Worm (Caenorhabditis elegans) whole organism, mixed stage, embryonic: ENCODE measurements around the gene pes-1.

Source experiments
- ces-1 ChIP-seq: fragments of 150-350 bp; optimal IDR thresholded peaks from 2 replicates; lab custom pipeline; 2014; ENCODE audit warnings: missing biosample characterization, missing genetic modification reagents, missing genetic modification characterization
- elt-1 ChIP-seq: sonication (generic microtip); optimal IDR thresholded peaks from 2 replicates; lab custom pipeline; 2017; ENCODE audit warnings: missing genetic modification characterization, mild to moderate bottlenecking, missing compliant biosample characterization, antibody characterized with exemption, moderate library complexity, borderline replicate concordance; ENCODE audit not compliant: insufficient read depth
- nhr-237 ChIP-seq: fragments of 150-350 bp; optimal IDR thresholded peaks from 2 replicates; lab custom pipeline; 2014; ENCODE audit warnings: missing biosample characterization, missing genetic modification characterization
- pha-4 ChIP-seq: fragments of 150-350 bp; optimal IDR thresholded peaks from 2 replicates; lab custom pipeline; 2018; ENCODE audit warnings: missing biosample characterization, missing genetic modification reagents, missing genetic modification characterization

DNA sequence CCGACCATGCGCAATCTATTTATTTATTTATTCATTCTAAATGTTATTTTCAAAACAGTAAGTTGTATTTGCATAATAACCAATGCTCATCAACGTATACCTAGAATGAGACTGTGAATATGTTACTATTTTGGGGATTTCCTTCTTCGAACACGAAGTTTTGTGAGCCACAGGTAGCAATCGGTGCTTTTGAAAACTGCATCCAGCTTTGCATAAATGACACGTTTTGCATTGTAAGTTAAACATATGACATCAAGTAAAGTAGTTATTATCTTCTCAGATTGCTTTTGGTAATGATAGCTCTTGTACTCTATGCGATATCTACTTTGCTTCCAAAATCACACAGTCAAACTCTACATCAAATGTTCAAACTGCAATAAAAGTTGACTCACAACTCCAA is 20.1 kb upstream of the pes-1 start, which contains the start of gene E03H12.4:
- no peak for TF ChIP-seq pha-4 (tag; lab: Kevin White, UChicago)
- TF ChIP-seq nhr-237 (tag; lab: Kevin White, UChicago) = no peak
- no peak for TF ChIP-seq elt-1 (tag; lab: Kevin White, UChicago)
- no peak for TF ChIP-seq ces-1 (GFP tag; lab: Kevin White, UChicago)
